Fruit fly (Drosophila melanogaster): Measurements from ENCODE around the gene Meltrin.

Meltrin gene

DNA sequence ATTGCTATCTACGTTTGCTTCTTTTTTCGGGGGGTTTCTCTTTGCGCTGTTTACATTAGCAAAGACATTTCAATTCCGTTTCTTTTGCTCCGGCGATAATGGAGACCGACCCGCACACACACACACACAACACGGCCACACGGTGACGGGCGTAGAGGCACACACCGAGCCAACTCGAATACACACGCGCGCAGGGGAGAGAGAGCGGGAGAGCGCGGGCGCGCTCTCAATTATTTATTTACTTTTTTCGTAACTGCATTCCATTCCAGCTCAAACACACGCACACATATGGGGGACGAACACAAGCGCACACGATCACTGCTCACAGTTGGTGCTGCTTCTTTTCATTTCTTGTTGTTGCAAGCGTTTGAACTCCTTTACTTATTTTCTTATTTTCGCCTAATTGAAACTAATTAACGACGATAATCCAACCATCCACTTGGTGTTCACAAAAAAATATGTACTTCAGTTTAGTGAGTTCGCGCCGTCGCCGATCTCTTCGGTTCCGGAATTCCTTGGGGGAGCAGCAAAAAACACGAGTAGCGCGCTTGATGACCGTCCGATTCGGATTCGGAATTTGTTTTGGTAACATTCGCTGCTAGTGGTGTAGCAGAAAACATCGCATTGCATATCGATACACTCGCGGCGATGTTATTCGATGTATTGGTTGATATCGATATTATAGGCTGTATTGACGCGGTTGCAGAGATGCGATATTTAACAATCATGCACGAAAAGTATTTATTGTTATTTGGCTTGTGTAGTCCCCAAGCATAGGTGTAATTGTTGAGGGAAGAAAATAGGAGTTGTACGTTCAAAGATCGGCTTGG is 26.8 kb upstream of the Meltrin start, which contains the start of gene kibra (continued):
- TF ChIP-seq CG11085 (GFP tag; IDR thresholded peaks at IDR 0.05) (no peak), Bgb (GFP tag; IDR thresholded peaks at IDR 0.05; ENCODE audit: partially characterized antibody) (no peak), HLH4C (GFP tag; IDR thresholded peaks at IDR 0.05; ENCODE audit: partially characterized antibody) (no peak), CG13894 (tag; optimal IDR thresholded peaks at IDR 0.05) (peak; percentile 85), ac (GFP tag; optimal IDR thresholded peaks at IDR 0.05) (no peak), Fer1 (GFP tag; optimal IDR thresholded peaks at IDR 0.05) (peak; percentile 60), fd3F (GFP tag; optimal IDR thresholded peaks at IDR 0.05) (peak; percentile 27), disco-r (GFP tag; optimal IDR thresholded peaks at IDR 0.05) (no peak), lov (optimal IDR thresholded peaks at IDR 0.05) (no peak), lov (GFP tag; IDR thresholded peaks at IDR 0.05) (no peak), Side (GFP tag; optimal IDR thresholded peaks at IDR 0.05) (peak; percentile 60), Med (GFP tag) (peak; percentile 96), phol (tag; optimal IDR thresholded peaks at IDR 0.05) (peak; percentile 81), CG11456 (GFP tag; IDR thresholded peaks at IDR 0.05) (no peak), Adf1 (GFP tag; IDR thresholded peaks at IDR 0.05) (no peak), kay (GFP tag; optimal IDR thresholded peaks at IDR 0.05) (no peak), so (GFP tag; IDR thresholded peaks at IDR 0.05) (no peak), sisA (GFP tag; IDR thresholded peaks at IDR 0.05) (no peak), CG34422 (GFP tag; IDR thresholded peaks at IDR 0.05) (no peak), sc (optimal IDR thresholded peaks at IDR 0.05) (no peak), sc (GFP tag; optimal IDR thresholded peaks at IDR 0.05) (no peak), eyg (GFP tag; optimal IDR thresholded peaks at IDR 0.05) (peak; percentile 69), gsb (GFP tag; IDR thresholded peaks at IDR 0.05) (no peak), Meics (GFP tag; optimal IDR thresholded peaks at IDR 0.05) (peak; percentile 59), CTCF (GFP tag; optimal IDR thresholded peaks at IDR 0.05) (no peak), CG6654 (GFP tag; optimal IDR thresholded peaks at IDR 0.05) (peak; percentile 2), CG2199 (GFP tag; IDR thresholded peaks at IDR 0.05) (no peak), CG7372 (GFP tag; IDR thresholded peaks at IDR 0.05) (no peak), Poxn (GFP tag; IDR thresholded peaks at IDR 0.05) (no peak), CG10267 (tag; optimal IDR thresholded peaks at IDR 0.05) (peak; percentile 79), BtbVII (GFP tag; optimal IDR thresholded peaks at IDR 0.05) (peak; percentile 42), tio (GFP tag; optimal IDR thresholded peaks at IDR 0.05) (peak; percentile 8), CG3163 (GFP tag; optimal IDR thresholded peaks at IDR 0.05) (peak; percentile 57), ftz-f1 (GFP tag; optimal IDR thresholded peaks at IDR 0.05) (peak; percentile 47), Fer2 (tag; optimal IDR thresholded peaks at IDR 0.05) (peak; percentile 39), Vsx1 (GFP tag; optimal IDR thresholded peaks at IDR 0.05) (peak; percentile 23), CG8944 (GFP tag; optimal IDR thresholded peaks at IDR 0.05) (peak; percentile 81), unpg (GFP tag; optimal IDR thresholded peaks at IDR 0.05) (peak; percentile 52), zf30C (GFP tag; optimal IDR thresholded peaks at IDR 0.05) (peak; percentile 11), sqz (GFP tag; optimal IDR thresholded peaks at IDR 0.05) (peak; percentile 48), CG4617 (GFP tag; optimal IDR thresholded peaks at IDR 0.05; ENCODE audit: borderline replicate concordance) (peak; percentile 18), CG6813 (GFP tag; optimal IDR thresholded peaks at IDR 0.05) (peak; percentile 27), Elba2 (GFP tag; optimal IDR thresholded peaks at IDR 0.05) (peak; percentile 18), CG32767 (GFP tag; IDR thresholded peaks at IDR 0.05) (no peak), Ets97D (GFP tag; optimal IDR thresholded peaks at IDR 0.05) (peak; percentile 83), ttk (GFP tag; IDR thresholded peaks at IDR 0.05) (no peak), CG2875 (GFP tag; optimal IDR thresholded peaks at IDR 0.05) (no peak), CG13624 (GFP tag; optimal IDR thresholded peaks at IDR 0.05) (peak; percentile 71), CG5245 (GFP tag; optimal IDR thresholded peaks at IDR 0.05) (peak; percentile 72), ewg (GFP tag; optimal IDR thresholded peaks at IDR 0.05) (peak; percentile 41), CG9817 (tag; optimal IDR thresholded peaks at IDR 0.05) (peak; percentile 53)

Data from whole organism, embryonic.